Worm (Caenorhabditis elegans) whole organism, young adult: ENCODE data around the gene F13H10.1.

ENCODE experiments used
- F33H1.4 ChIP-seq: fragments of 200-800 bp; sonication (Bioruptor generic); IDR thresholded peaks from 2 replicates; pipeline ENCODE4 v1.3.6; 2022; ENCODE audit warnings: missing genetic modification reagents, missing genetic modification characterization, missing compliant biosample characterization
- F55B11.4 ChIP-seq: sonication (generic microtip); optimal IDR thresholded peaks from 2 replicates; lab custom pipeline; 2016; ENCODE audit warnings: missing compliant biosample characterization, missing genetic modification characterization, borderline replicate concordance; ENCODE audit not compliant: insufficient read depth
- athp-1 ChIP-seq: sonication (generic microtip); optimal IDR thresholded peaks from 2 replicates; lab custom pipeline; 2017; ENCODE audit warnings: mild to moderate bottlenecking, missing genetic modification characterization, missing compliant biosample characterization
- egl-18 ChIP-seq: fragments of 200-800 bp; sonication (Bioruptor generic); IDR thresholded peaks from 2 replicates; pipeline ENCODE4 v1.3.6; 2022; ENCODE audit warnings: missing genetic modification reagents, missing genetic modification characterization, missing compliant biosample characterization
- lag-1 ChIP-seq: fragments of 200-800 bp; sonication (Bioruptor generic); IDR thresholded peaks from 2 replicates; pipeline ENCODE4 v1.3.6; 2022; ENCODE audit warnings: missing genetic modification reagents, missing genetic modification characterization, missing compliant biosample characterization
- lin-40 ChIP-seq: sonication (generic microtip); optimal IDR thresholded peaks from 2 replicates; lab custom pipeline; 2016; ENCODE audit warnings: missing genetic modification characterization, mild to moderate bottlenecking, missing compliant biosample characterization, missing genotype, missing genetic modification reagents
- mes-4 ChIP-seq: sonication (generic microtip); optimal IDR thresholded peaks from 2 replicates; lab custom pipeline; 2016; ENCODE audit warnings: missing genotype, missing genetic modification characterization, missing compliant biosample characterization
- repo-1 ChIP-seq: sonication (generic microtip); optimal IDR thresholded peaks from 2 replicates; lab custom pipeline; 2017; ENCODE audit warnings: mild to moderate bottlenecking, missing genetic modification characterization, missing compliant biosample characterization
- snpc-1.1 ChIP-seq: sonication (generic microtip); optimal IDR thresholded peaks from 2 replicates; lab custom pipeline; 2017; ENCODE audit warnings: missing genetic modification characterization, mild to moderate bottlenecking, missing compliant biosample characterization, antibody characterized with exemption, moderate library complexity, missing genotype, missing genetic modification reagents; ENCODE audit not compliant: insufficient read depth

- TF ChIP-seq lag-1 (no peak), athp-1 (no peak), lin-40 (tag; lab: Kevin White, UChicago) (no peak), mes-4 (tag; lab: Kevin White, UChicago) (no peak), F55B11.4 (tag; lab: Kevin White, UChicago) (no peak), snpc-1.1 (no peak), egl-18 (no peak), repo-1 (tag; lab: Kevin White, UChicago) (no peak), F33H1.4 (no peak)
Observed at ce11 chrIV:11015881-11016280, 11.5 kb downstream of the F13H10.1 start, which contains the start of gene F13H10.3.
